Worm (Caenorhabditis elegans) whole organism, early embryonic: ENCODE measurements around the gene F40G9.7.

Experiments used
- B0310.2 ChIP-seq: sonication (generic microtip); optimal IDR thresholded peaks from 2 replicates; lab custom pipeline; 2016; ENCODE audit warnings: mild to moderate bottlenecking, missing genetic modification characterization, missing compliant biosample characterization
- aly-1 ChIP-seq: sonication (generic microtip); optimal IDR thresholded peaks from 2 replicates; lab custom pipeline; 2016; ENCODE audit warnings: missing genetic modification characterization, missing compliant biosample characterization
- ama-1 ChIP-seq: fragments of 150-350 bp; optimal IDR thresholded peaks from 2 replicates; lab custom pipeline; 2014
- ets-7 ChIP-seq: sonication (generic microtip); optimal IDR thresholded peaks from 2 replicates; lab custom pipeline; 2016; ENCODE audit warnings: missing genotype, missing genetic modification characterization, missing compliant biosample characterization
- pes-1 ChIP-seq: fragments of 200-800 bp; sonication (Bioruptor generic); IDR thresholded peaks from 2 replicates; pipeline ENCODE4 v1.3.6; 2022; ENCODE audit warnings: missing genetic modification reagents, missing genetic modification characterization, missing compliant biosample characterization
- scrt-1 ChIP-seq: fragments of 200-800 bp; sonication (Bioruptor generic); IDR thresholded peaks from 2 replicates; pipeline ENCODE4 v1.3.6; 2022; ENCODE audit warnings: missing genetic modification characterization, missing compliant biosample characterization
- sea-1 ChIP-seq: fragments of 200-800 bp; sonication (Bioruptor generic); conservative IDR thresholded peaks from 2 replicates; pipeline ENCODE4 v1.3.6; 2022; ENCODE audit warnings: missing genetic modification characterization, missing compliant biosample characterization
- tbx-11 ChIP-seq: fragments of 200-800 bp; sonication (Bioruptor generic); IDR thresholded peaks from 2 replicates; pipeline ENCODE4 v1.3.6; 2022; ENCODE audit warnings: missing genetic modification characterization, missing compliant biosample characterization
- tbx-37 ChIP-seq: fragments of 200-800 bp; sonication (Bioruptor generic); conservative IDR thresholded peaks from 2 replicates; pipeline ENCODE4 v1.3.6; 2022; ENCODE audit warnings: missing genetic modification reagents, missing genetic modification characterization, missing compliant biosample characterization

DNA sequence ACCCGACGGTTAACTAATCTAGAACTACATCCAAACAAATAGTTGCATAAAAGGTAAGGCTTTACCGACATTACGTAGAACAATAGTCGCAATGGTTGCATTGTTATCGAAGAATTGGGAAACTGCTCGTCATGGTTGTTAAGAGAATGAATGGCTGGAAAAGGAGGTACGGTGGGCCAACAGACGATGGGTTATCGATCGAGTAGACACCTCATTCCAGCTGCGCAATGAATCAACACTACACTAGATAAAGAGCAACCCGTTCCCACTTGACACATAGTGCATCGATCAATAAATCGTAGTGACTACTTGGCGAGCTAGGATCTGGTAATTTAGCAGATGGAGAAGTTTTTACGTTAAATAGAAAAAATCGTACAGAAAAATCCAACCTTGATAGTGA, 20.4 kb upstream of the F40G9.7 start, which contains the start of the genes T17A3.12 and fbxb-83:
- no peak for TF ChIP-seq ama-1
- no peak for TF ChIP-seq tbx-37
- TF ChIP-seq pes-1 (GFP tag; lab: Robert Waterston, UW), result no peak
- TF ChIP-seq ets-7 (tag; lab: Kevin White, UChicago), result no peak
- no peak for TF ChIP-seq B0310.2 (tag; lab: Kevin White, UChicago)
- no peak for TF ChIP-seq aly-1
- no peak for TF ChIP-seq scrt-1 (GFP tag; lab: Robert Waterston, UW)
- no peak for TF ChIP-seq sea-1 (GFP tag; lab: Robert Waterston, UW)
- no peak for TF ChIP-seq tbx-11 (GFP tag; lab: Robert Waterston, UW)
